Worm (Caenorhabditis elegans) whole organism, midembryonic: ENCODE data around the gene Y38H6A.3.

ENCODE experiments used
- klf-2 ChIP-seq: fragments of 200-800 bp; sonication (Bioruptor generic); conservative IDR thresholded peaks from 2 replicates; pipeline ENCODE4 v1.3.6; 2022; ENCODE audit warnings: missing genetic modification reagents, missing genetic modification characterization, missing compliant biosample characterization
- ref-1 ChIP-seq: fragments of 200-800 bp; sonication (Bioruptor generic); conservative IDR thresholded peaks from 2 replicates; pipeline ENCODE4 v1.3.6; 2022; ENCODE audit warnings: missing genetic modification reagents, missing genetic modification characterization, missing compliant biosample characterization
- ztf-23 ChIP-seq: fragments of 200-800 bp; sonication (Bioruptor generic); IDR thresholded peaks from 2 replicates; pipeline ENCODE4 v1.3.6; 2022; ENCODE audit warnings: missing genetic modification reagents, missing genetic modification characterization, missing compliant biosample characterization

ce11 chrV:20347625-20348024 is 2.6 kb downstream of the Y38H6A.3 start:
- TF ChIP-seq ref-1 (GFP tag; lab: Robert Waterston, UW) (no peak), ztf-23 (GFP tag; lab: Robert Waterston, UW) (no peak), klf-2 (GFP tag; lab: Robert Waterston, UW) (no peak)
